Worm (Caenorhabditis elegans) whole organism, late embryonic: ENCODE data around the gene dao-6.

Source experiments
- C08G9.2 ChIP-seq: sonication (generic microtip); optimal IDR thresholded peaks from 2 replicates; lab custom pipeline; 2016; ENCODE audit warnings: mild to moderate bottlenecking, missing genetic modification characterization, moderate library complexity, missing compliant biosample characterization
- K02D7.2 ChIP-seq: sonication (generic microtip); optimal IDR thresholded peaks from 2 replicates; lab custom pipeline; 2017; ENCODE audit warnings: mild to moderate bottlenecking, missing genetic modification characterization, missing compliant biosample characterization
- K09A11.1 ChIP-seq: sonication (generic microtip); optimal IDR thresholded peaks from 2 replicates; lab custom pipeline; 2017; ENCODE audit warnings: antibody characterized with exemption, mild to moderate bottlenecking, missing genetic modification characterization, missing compliant biosample characterization; ENCODE audit not compliant: insufficient read depth
- T23F11.4 ChIP-seq: fragments of 200-800 bp; sonication (Bioruptor generic); optimal IDR thresholded peaks from 2 replicates; lab custom pipeline; 2018; ENCODE audit warnings: mild to moderate bottlenecking, missing genetic modification characterization, missing compliant biosample characterization
- ahr-1 ChIP-seq: sonication (generic microtip); optimal IDR thresholded peaks from 2 replicates; lab custom pipeline; 2016; ENCODE audit warnings: missing genetic modification characterization, missing compliant biosample characterization
- ceh-14 ChIP-seq: sonication (generic microtip); optimal IDR thresholded peaks from 2 replicates; lab custom pipeline; 2016; ENCODE audit warnings: missing genotype, missing genetic modification characterization, missing compliant biosample characterization
- ceh-18 ChIP-seq: sonication (generic microtip); optimal IDR thresholded peaks from 2 replicates; lab custom pipeline; 2016; ENCODE audit warnings: missing genetic modification characterization, missing compliant biosample characterization
- ceh-19 ChIP-seq: fragments of 200-800 bp; sonication (Bioruptor generic); optimal IDR thresholded peaks from 2 replicates; lab custom pipeline; 2018; ENCODE audit warnings: mild to moderate bottlenecking, missing genetic modification characterization, missing compliant biosample characterization
- ceh-24 ChIP-seq: sonication (generic microtip); optimal IDR thresholded peaks from 2 replicates; lab custom pipeline; 2016; ENCODE audit warnings: mild to moderate bottlenecking, missing genetic modification characterization, missing compliant biosample characterization
- ceh-30 ChIP-seq: fragments of 150-350 bp; optimal IDR thresholded peaks from 2 replicates; lab custom pipeline; 2014; ENCODE audit warnings: missing biosample characterization, missing genetic modification characterization
- ceh-31 ChIP-seq: sonication (generic microtip); optimal IDR thresholded peaks from 2 replicates; lab custom pipeline; 2016; ENCODE audit warnings: missing genetic modification characterization, missing compliant biosample characterization
- ceh-45 ChIP-seq: fragments of 200-800 bp; sonication (Bioruptor generic); IDR thresholded peaks from 2 replicates; pipeline ENCODE4 v1.3.6; 2022; ENCODE audit warnings: missing genetic modification reagents, missing genetic modification characterization, missing compliant biosample characterization
- ceh-6 ChIP-seq: fragments of 200-800 bp; sonication (Bioruptor generic); optimal IDR thresholded peaks from 2 replicates; lab custom pipeline; 2018; ENCODE audit warnings: mild to moderate bottlenecking, missing genetic modification characterization, missing compliant biosample characterization
- ceh-9 ChIP-seq: sonication (generic microtip); optimal IDR thresholded peaks from 2 replicates; lab custom pipeline; 2016; ENCODE audit warnings: mild to moderate bottlenecking, missing genetic modification characterization, inconsistent platforms, missing compliant biosample characterization
- che-1 ChIP-seq: sonication (generic microtip); optimal IDR thresholded peaks from 2 replicates; lab custom pipeline; 2016; ENCODE audit warnings: mild to moderate bottlenecking, missing genetic modification characterization, missing compliant biosample characterization
- dmd-4 ChIP-seq: sonication (generic microtip); optimal IDR thresholded peaks from 2 replicates; lab custom pipeline; 2016; ENCODE audit warnings: borderline replicate concordance, missing genetic modification characterization, missing compliant biosample characterization
- dve-1 ChIP-seq: sonication (generic microtip); optimal IDR thresholded peaks from 2 replicates; lab custom pipeline; 2017; ENCODE audit warnings: antibody characterized with exemption, mild to moderate bottlenecking, missing genetic modification characterization, missing compliant biosample characterization
- fkh-10 ChIP-seq: fragments of 150-350 bp; optimal IDR thresholded peaks from 2 replicates; lab custom pipeline; 2014; ENCODE audit warnings: missing biosample characterization, missing genetic modification reagents, missing genetic modification characterization
- fkh-6 ChIP-seq: sonication (generic microtip); optimal IDR thresholded peaks from 2 replicates; lab custom pipeline; 2016; ENCODE audit warnings: missing genetic modification characterization, missing compliant biosample characterization
- lim-6 ChIP-seq: sonication (generic microtip); optimal IDR thresholded peaks from 2 replicates; lab custom pipeline; 2016; ENCODE audit warnings: missing genetic modification characterization, missing compliant biosample characterization
- lin-11 ChIP-seq: fragments of 200-800 bp; sonication (Bioruptor generic); optimal IDR thresholded peaks from 2 replicates; lab custom pipeline; 2018; ENCODE audit warnings: mild to moderate bottlenecking, missing genetic modification characterization, missing compliant biosample characterization
- madf-2 ChIP-seq: sonication (generic microtip); optimal IDR thresholded peaks from 2 replicates; lab custom pipeline; 2017; ENCODE audit warnings: missing genetic modification characterization, missing compliant biosample characterization
- mec-3 ChIP-seq: sonication (generic microtip); optimal IDR thresholded peaks from 2 replicates; lab custom pipeline; 2016; ENCODE audit warnings: borderline replicate concordance, missing genetic modification characterization, missing compliant biosample characterization
- nfya-1 ChIP-seq: sonication (generic microtip); optimal IDR thresholded peaks from 2 replicates; lab custom pipeline; 2017; ENCODE audit warnings: missing genetic modification characterization, mild to moderate bottlenecking, missing compliant biosample characterization, antibody characterized with exemption, moderate library complexity
- nhr-11 ChIP-seq: fragments of 150-350 bp; optimal IDR thresholded peaks from 2 replicates; lab custom pipeline; 2014; ENCODE audit warnings: missing biosample characterization, missing genetic modification characterization
- npax-4 ChIP-seq: sonication (generic microtip); optimal IDR thresholded peaks from 2 replicates; lab custom pipeline; 2016; ENCODE audit warnings: missing genetic modification characterization, missing compliant biosample characterization
- odd-2 ChIP-seq: sonication (generic microtip); optimal IDR thresholded peaks from 2 replicates; lab custom pipeline; 2017; ENCODE audit warnings: antibody characterized with exemption, mild to moderate bottlenecking, missing genetic modification characterization, missing compliant biosample characterization
- pat-9 ChIP-seq: fragments of 200-800 bp; sonication (Bioruptor generic); optimal IDR thresholded peaks from 2 replicates; lab custom pipeline; 2018; ENCODE audit warnings: mild to moderate bottlenecking, missing genetic modification characterization, moderate library complexity, missing compliant biosample characterization
- pha-2 ChIP-seq: sonication (generic microtip); optimal IDR thresholded peaks from 2 replicates; lab custom pipeline; 2017; ENCODE audit warnings: mild to moderate bottlenecking, missing genetic modification characterization, missing compliant biosample characterization
- pros-1 ChIP-seq: fragments of 150-350 bp; optimal IDR thresholded peaks from 2 replicates; lab custom pipeline; 2014; ENCODE audit warnings: missing biosample characterization, missing genetic modification reagents, missing genetic modification characterization
- ref-2 ChIP-seq: sonication (generic microtip); optimal IDR thresholded peaks from 2 replicates; lab custom pipeline; 2016; ENCODE audit warnings: missing genetic modification characterization, missing compliant biosample characterization
- sdc-2 ChIP-seq: sonication (generic microtip); optimal IDR thresholded peaks from 2 replicates; lab custom pipeline; 2016; ENCODE audit warnings: missing genotype, missing genetic modification characterization, missing compliant biosample characterization
- sox-4 ChIP-seq: sonication (generic microtip); optimal IDR thresholded peaks from 2 replicates; lab custom pipeline; 2017; ENCODE audit warnings: mild to moderate bottlenecking, missing genetic modification characterization, inconsistent platforms, missing compliant biosample characterization
- tbx-7 ChIP-seq: sonication (generic microtip); optimal IDR thresholded peaks from 2 replicates; lab custom pipeline; 2016; ENCODE audit warnings: missing genotype, missing genetic modification characterization, missing compliant biosample characterization
- unc-3 ChIP-seq, 2 experiments: fragments of 200-800 bp in 1 of 2; sonication (Bioruptor generic) in 1 of 2; sonication (generic microtip) in 1 of 2; conservative IDR thresholded peaks in 1 of 2; optimal IDR thresholded peaks in 1 of 2; 2 replicates each; pipeline versions ENCODE4 v1.3.6 to Lab custom; 2016 to 2022; ENCODE audit warnings: missing compliant biosample characterization in 2 of 2, missing genetic modification characterization in 2 of 2, missing genetic modification reagents in 1 of 2
- unc-42 ChIP-seq: sonication (generic microtip); optimal IDR thresholded peaks from 2 replicates; lab custom pipeline; 2016; ENCODE audit warnings: missing genotype, missing genetic modification characterization, missing compliant biosample characterization
- unc-55 ChIP-seq: sonication (generic microtip); optimal IDR thresholded peaks from 2 replicates; lab custom pipeline; 2017; ENCODE audit warnings: missing biosample characterization, missing genetic modification reagents, missing genetic modification characterization
- ztf-16 ChIP-seq: sonication (generic microtip); optimal IDR thresholded peaks from 2 replicates; lab custom pipeline; 2017; ENCODE audit warnings: missing genetic modification characterization, missing compliant biosample characterization

dao-6 gene

ce11 chrIII:9735857-9736256, at the start of gene dao-6:
Gene dao-6, minus strand, starts transcription at chrIII:9736201.
- TF ChIP-seq dmd-4 (tag; lab: Kevin White, UChicago) = no peak
- no peak for TF ChIP-seq npax-4
- no peak for TF ChIP-seq pros-1 (tag; lab: Kevin White, UChicago)
- TF ChIP-seq lin-11 (tag; lab: Kevin White, UChicago) = no peak
- TF ChIP-seq ceh-9 (tag; lab: Kevin White, UChicago) = no peak
- no peak for TF ChIP-seq unc-55 (GFP tag; lab: Kevin White, UChicago)
- TF ChIP-seq mec-3 (tag; lab: Kevin White, UChicago) = no peak
- no peak for TF ChIP-seq unc-42 (tag; lab: Kevin White, UChicago)
- no peak for TF ChIP-seq madf-2 (tag; lab: Kevin White, UChicago)
- no peak for TF ChIP-seq sox-4
- no peak for TF ChIP-seq ceh-6
- no peak for TF ChIP-seq odd-2
- TF ChIP-seq ref-2 (tag; lab: Kevin White, UChicago) = no peak
- TF ChIP-seq K09A11.1 (tag; lab: Kevin White, UChicago) = no peak

ce11 chrIII:9783133-9783590, 47.2 kb upstream of the dao-6 start:
- no peak for TF ChIP-seq ceh-19 (GFP tag; lab: Kevin White, UChicago)
- no peak for TF ChIP-seq ahr-1 (tag; lab: Kevin White, UChicago)
- TF ChIP-seq npax-4 = no peak
- TF ChIP-seq lin-11 (tag; lab: Kevin White, UChicago) = no peak
- TF ChIP-seq ceh-14 (tag; lab: Kevin White, UChicago) = no peak
- TF ChIP-seq ceh-45 (GFP tag; lab: Robert Waterston, UW) = no peak
- TF ChIP-seq C08G9.2 (tag; lab: Kevin White, UChicago) = no peak
- TF ChIP-seq ceh-6 = no peak
- TF ChIP-seq nhr-11 (tag; lab: Kevin White, UChicago) = no peak
- no peak for TF ChIP-seq nfya-1 (tag; lab: Kevin White, UChicago)
- no peak for TF ChIP-seq K02D7.2
- no peak for TF ChIP-seq ceh-24 (tag; lab: Kevin White, UChicago)
- no peak for TF ChIP-seq pha-2 (tag; lab: Kevin White, UChicago)
- no peak for TF ChIP-seq ceh-31 (tag; lab: Kevin White, UChicago)
- TF ChIP-seq tbx-7 (tag; lab: Kevin White, UChicago) = no peak
- no peak for TF ChIP-seq madf-2 (tag; lab: Kevin White, UChicago)
- no peak for TF ChIP-seq T23F11.4 (GFP tag; lab: Kevin White, UChicago)
- TF ChIP-seq unc-3 (GFP tag; conservative IDR thresholded peaks at IDR 0.05; lab: Robert Waterston, UW) = no peak
- TF ChIP-seq unc-3 (tag; optimal IDR thresholded peaks at IDR 0.05; lab: Kevin White, UChicago) = no peak
- TF ChIP-seq ceh-30 (tag; lab: Kevin White, UChicago) = no peak
- TF ChIP-seq, all 69 proteins: peak for 0

ce11 chrIII:9782483-9783081, 46.6 kb upstream of the dao-6 start, which contains the start of gene R10E11.6:
Gene R10E11.6, plus strand, starts transcription at chrIII:9783006.
- TF ChIP-seq K09A11.1 (tag; lab: Kevin White, UChicago) (no peak), che-1 (tag; lab: Kevin White, UChicago) (no peak), sdc-2 (tag; lab: Kevin White, UChicago) (no peak), fkh-6 (no peak), ceh-19 (GFP tag; lab: Kevin White, UChicago) (no peak), K02D7.2 (no peak), ztf-16 (tag; lab: Kevin White, UChicago) (no peak), dve-1 (no peak), ceh-18 (no peak), npax-4 (no peak), pat-9 (no peak), lim-6 (tag; lab: Kevin White, UChicago) (no peak), ceh-6 (no peak), ref-2 (tag; lab: Kevin White, UChicago) (no peak), fkh-10 (GFP tag; lab: Kevin White, UChicago) (no peak)
